Worm (Caenorhabditis elegans): ENCODE measurements around the gene dsl-1.

DNA sequence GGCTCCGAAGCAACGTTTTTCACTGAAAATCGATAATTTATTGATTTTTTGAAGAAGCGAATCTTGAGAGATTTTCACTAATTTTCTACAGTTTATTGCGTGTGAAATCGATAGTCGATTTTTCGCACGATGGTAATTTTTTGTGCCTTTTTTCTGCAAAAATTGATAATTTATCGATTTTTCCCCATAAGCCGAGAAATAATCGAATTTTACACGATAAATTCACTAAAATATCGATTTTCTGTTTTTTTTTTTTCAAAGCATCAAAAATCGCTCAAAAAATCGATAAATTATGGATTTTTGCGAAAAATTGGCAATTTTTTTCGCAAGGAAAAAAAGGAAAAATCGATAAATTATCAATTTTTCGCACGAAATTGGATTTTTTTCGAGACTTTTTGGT is 27.9 kb upstream of the dsl-1 start:
- TF ChIP-seq ceh-28 (tag; optimal IDR thresholded peaks at IDR 0.05) (peak; percentile 81), snpc-4 (tag; optimal IDR thresholded peaks at IDR 0.05) (no peak), nhr-77 (tag; optimal IDR thresholded peaks at IDR 0.05) (no peak), ztf-11 (tag; optimal IDR thresholded peaks at IDR 0.05) (no peak), R02D3.7 (tag; optimal IDR thresholded peaks at IDR 0.05) (no peak), nhr-12 (tag; optimal IDR thresholded peaks at IDR 0.05) (no peak), ZK546.5 (tag; optimal IDR thresholded peaks at IDR 0.05) (no peak), nhr-76 (tag; optimal IDR thresholded peaks at IDR 0.05) (no peak), unc-62 (GFP tag; optimal IDR thresholded peaks at IDR 0.05) (no peak), ceh-16 (tag; optimal IDR thresholded peaks at IDR 0.05) (no peak), fos-1 (tag; optimal IDR thresholded peaks at IDR 0.05) (no peak), nhr-237 (tag; optimal IDR thresholded peaks at IDR 0.05) (no peak)

All from whole organism, L3 larva.